Worm (Caenorhabditis elegans) whole organism, L3 larva: ENCODE results near the gene pat-4.

Source experiments
- R02D3.7 ChIP-seq: fragments of 150-350 bp; optimal IDR thresholded peaks from 2 replicates; lab custom pipeline; 2014; ENCODE audit warnings: missing biosample characterization, missing genetic modification characterization
- ZK546.5 ChIP-seq: sonication (generic microtip); optimal IDR thresholded peaks from 2 replicates; lab custom pipeline; 2017; ENCODE audit warnings: missing biosample characterization, missing genetic modification characterization
- ama-1 ChIP-seq: fragments of 150-350 bp; optimal IDR thresholded peaks from 2 replicates; lab custom pipeline; 2018
- ceh-28 ChIP-seq: fragments of 150-350 bp; optimal IDR thresholded peaks from 2 replicates; lab custom pipeline; 2014; ENCODE audit warnings: missing biosample characterization, missing genetic modification reagents, missing genetic modification characterization
- ceh-82 ChIP-seq: fragments of 150-350 bp; optimal IDR thresholded peaks from 2 replicates; lab custom pipeline; 2014; ENCODE audit warnings: missing biosample characterization, missing genetic modification characterization
- ceh-9 ChIP-seq: sonication (generic microtip); optimal IDR thresholded peaks from 2 replicates; lab custom pipeline; 2018; ENCODE audit warnings: missing biosample characterization, missing genetic modification characterization
- egl-27 ChIP-seq: sonication (generic microtip); optimal IDR thresholded peaks from 4 replicates; lab custom pipeline; 2017; ENCODE audit warnings: missing biosample characterization, missing genetic modification reagents, missing genetic modification characterization
- egl-5 ChIP-seq: fragments of 150-350 bp; optimal IDR thresholded peaks from 2 replicates; lab custom pipeline; 2017; ENCODE audit warnings: missing biosample characterization, missing genetic modification reagents, missing genetic modification characterization, inconsistent platforms
- elt-1 ChIP-seq: fragments of 150-350 bp; optimal IDR thresholded peaks from 2 replicates; lab custom pipeline; 2014; ENCODE audit warnings: missing biosample characterization, missing genetic modification characterization
- elt-2 ChIP-seq: sonication (generic microtip); optimal IDR thresholded peaks from 2 replicates; lab custom pipeline; 2016; ENCODE audit warnings: missing genetic modification reagents, mild to moderate bottlenecking, missing genetic modification characterization, missing compliant biosample characterization
- fkh-10 ChIP-seq: sonication (generic microtip); optimal IDR thresholded peaks from 2 replicates; lab custom pipeline; 2017; ENCODE audit warnings: missing biosample characterization, missing genetic modification reagents, missing genetic modification characterization
- fkh-2 ChIP-seq: fragments of 150-350 bp; optimal IDR thresholded peaks from 2 replicates; lab custom pipeline; 2014; ENCODE audit warnings: missing biosample characterization, missing genetic modification reagents, missing genetic modification characterization
- fos-1 ChIP-seq: fragments of 150-350 bp; optimal IDR thresholded peaks from 2 replicates; lab custom pipeline; 2014; ENCODE audit warnings: missing biosample characterization, missing genetic modification characterization
- hmg-11 ChIP-seq: sonication (generic microtip); optimal IDR thresholded peaks from 2 replicates; lab custom pipeline; 2016; ENCODE audit warnings: missing genetic modification characterization, missing compliant biosample characterization
- lin-15B ChIP-seq: fragments of 150-350 bp; optimal IDR thresholded peaks from 2 replicates; lab custom pipeline; 2014; ENCODE audit warnings: missing biosample characterization, missing genetic modification characterization
- lin-39 ChIP-seq: fragments of 150-350 bp; optimal IDR thresholded peaks from 2 replicates; lab custom pipeline; 2018; ENCODE audit warnings: missing biosample characterization, missing genetic modification reagents, missing genetic modification characterization
- lsy-12 ChIP-seq: sonication (generic microtip); optimal IDR thresholded peaks from 2 replicates; lab custom pipeline; 2016; ENCODE audit warnings: mild to moderate bottlenecking, missing genetic modification characterization, missing compliant biosample characterization
- nfya-1 ChIP-seq: sonication (generic microtip); optimal IDR thresholded peaks from 2 replicates; lab custom pipeline; 2017; ENCODE audit warnings: missing genetic modification characterization, mild to moderate bottlenecking, missing compliant biosample characterization, antibody characterized with exemption, moderate library complexity; ENCODE audit not compliant: insufficient read depth
- nhr-12 ChIP-seq: fragments of 150-350 bp; optimal IDR thresholded peaks from 2 replicates; lab custom pipeline; 2014; ENCODE audit warnings: missing biosample characterization, missing genetic modification characterization
- nhr-23 ChIP-seq: fragments of 150-350 bp; optimal IDR thresholded peaks from 2 replicates; lab custom pipeline; 2014; ENCODE audit warnings: missing biosample characterization, missing genetic modification reagents, missing genetic modification characterization
- nhr-237 ChIP-seq: fragments of 150-350 bp; optimal IDR thresholded peaks from 2 replicates; lab custom pipeline; 2014; ENCODE audit warnings: missing biosample characterization, missing genetic modification characterization
- nhr-25 ChIP-seq: sonication (generic microtip); optimal IDR thresholded peaks from 2 replicates; lab custom pipeline; 2017; ENCODE audit warnings: missing biosample characterization, missing genetic modification characterization
- nhr-28 ChIP-seq: fragments of 150-350 bp; optimal IDR thresholded peaks from 2 replicates; lab custom pipeline; 2014; ENCODE audit warnings: missing biosample characterization, missing genetic modification characterization
- nhr-43 ChIP-seq: sonication (generic microtip); optimal IDR thresholded peaks from 2 replicates; lab custom pipeline; 2016; ENCODE audit warnings: mild to moderate bottlenecking, missing genetic modification characterization, missing compliant biosample characterization; ENCODE audit not compliant: poor library complexity, severe bottlenecking
- nhr-67 ChIP-seq: fragments of 150-350 bp; optimal IDR thresholded peaks from 2 replicates; lab custom pipeline; 2014; ENCODE audit warnings: missing biosample characterization, missing genetic modification characterization
- nhr-76 ChIP-seq: fragments of 150-350 bp; sonication (generic microtip); optimal IDR thresholded peaks from 5 replicates; lab custom pipeline; 2014; ENCODE audit warnings: missing biosample characterization, missing genetic modification characterization
- nhr-77 ChIP-seq: fragments of 150-350 bp; optimal IDR thresholded peaks from 2 replicates; lab custom pipeline; 2014; ENCODE audit warnings: missing biosample characterization, missing genetic modification characterization
- pha-4 ChIP-seq: fragments of 150-350 bp; optimal IDR thresholded peaks from 2 replicates; lab custom pipeline; 2014; ENCODE audit warnings: missing biosample characterization, missing genetic modification reagents, missing genetic modification characterization
- pqm-1 ChIP-seq: fragments of 150-350 bp; optimal IDR thresholded peaks from 2 replicates; lab custom pipeline; 2017; ENCODE audit warnings: missing biosample characterization, missing genetic modification characterization, inconsistent platforms
- skn-1 ChIP-seq: fragments of 150-350 bp; optimal IDR thresholded peaks from 2 replicates; lab custom pipeline; 2014; ENCODE audit warnings: missing biosample characterization, missing genetic modification characterization
- snpc-4 ChIP-seq: fragments of 150-350 bp; optimal IDR thresholded peaks from 2 replicates; lab custom pipeline; 2014; ENCODE audit warnings: missing biosample characterization, missing genetic modification characterization
- tbx-2 ChIP-seq: sonication (generic microtip); optimal IDR thresholded peaks from 2 replicates; lab custom pipeline; 2016; ENCODE audit warnings: mild to moderate bottlenecking, missing genetic modification characterization, missing compliant biosample characterization
- unc-39 ChIP-seq: sonication (generic microtip); optimal IDR thresholded peaks from 4 replicates; lab custom pipeline; 2017; ENCODE audit warnings: missing biosample characterization, missing genetic modification characterization
- zag-1 ChIP-seq: fragments of 150-350 bp; optimal IDR thresholded peaks from 2 replicates; lab custom pipeline; 2014; ENCODE audit warnings: missing biosample characterization, missing genetic modification characterization

pat-4 gene

DNA sequence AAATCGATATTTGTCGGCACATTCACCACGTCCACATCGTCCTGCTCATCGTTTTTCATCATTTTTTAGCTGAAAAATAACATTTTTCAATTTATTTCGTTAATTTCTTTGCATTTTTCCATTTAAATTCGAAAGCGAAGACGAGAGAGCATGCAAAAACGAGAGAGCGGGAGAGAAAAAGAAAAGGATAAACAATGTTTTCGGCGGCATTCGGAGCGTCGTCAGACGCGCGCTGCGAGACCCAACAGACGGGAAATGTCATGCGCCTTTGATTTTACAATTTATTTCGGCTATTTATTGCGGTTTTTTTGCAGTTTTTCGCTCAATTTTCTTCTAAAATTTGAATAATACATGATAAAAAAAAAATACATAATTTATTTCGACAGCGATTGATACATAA, 8.3 kb downstream of the pat-4 start, which contains the start of gene attf-3:
Gene attf-3 (minus strand): TSS at position 69 of the 400 bp plus-strand sequence.
- TF ChIP-seq lin-39 (tag; lab: Kevin White, UChicago) = peak; percentile 66
- peak; percentile 21 for TF ChIP-seq ceh-28 (tag; lab: Kevin White, UChicago)
- no peak for TF ChIP-seq fos-1 (tag; lab: Kevin White, UChicago)
- TF ChIP-seq fkh-10 = peak; percentile 21
- no peak for TF ChIP-seq ceh-82 (tag; lab: Kevin White, UChicago)
- peak; percentile 44 for TF ChIP-seq fkh-2
- TF ChIP-seq snpc-4 = peak; percentile 51
- no peak for TF ChIP-seq nhr-77 (tag; lab: Kevin White, UChicago)
- TF ChIP-seq nhr-25 (tag; lab: Kevin White, UChicago) = peak; percentile 17
- peak; percentile 43 for TF ChIP-seq pqm-1 (tag; lab: Kevin White, UChicago)
- no peak for TF ChIP-seq tbx-2 (tag; lab: Kevin White, UChicago)
- no peak for TF ChIP-seq nhr-76 (tag; lab: Kevin White, UChicago)
- TF ChIP-seq pha-4 (tag; lab: Kevin White, UChicago) = peak; percentile 82
- peak; percentile 66 for TF ChIP-seq nhr-23
- TF ChIP-seq nhr-12 (tag; lab: Kevin White, UChicago) = no peak
- no peak for TF ChIP-seq elt-1
- TF ChIP-seq nfya-1 = peak; percentile 82
- TF ChIP-seq lin-15B (tag; lab: Kevin White, UChicago) = peak; percentile 83
- TF ChIP-seq nhr-28 (tag; lab: Kevin White, UChicago) = no peak
- no peak for TF ChIP-seq lsy-12 (tag; lab: Kevin White, UChicago)
- TF ChIP-seq hmg-11 (tag; lab: Kevin White, UChicago) = peak; percentile 87
- TF ChIP-seq elt-2 (tag; lab: Kevin White, UChicago) = peak; percentile 23
- peak; percentile 39 for TF ChIP-seq egl-5 (tag; lab: Kevin White, UChicago)
- TF ChIP-seq R02D3.7 (tag; lab: Kevin White, UChicago) = peak; percentile 64
- TF ChIP-seq zag-1 (tag; lab: Kevin White, UChicago) = no peak
- no peak for TF ChIP-seq nhr-67 (tag; lab: Kevin White, UChicago)
- no peak for TF ChIP-seq egl-27

DNA sequence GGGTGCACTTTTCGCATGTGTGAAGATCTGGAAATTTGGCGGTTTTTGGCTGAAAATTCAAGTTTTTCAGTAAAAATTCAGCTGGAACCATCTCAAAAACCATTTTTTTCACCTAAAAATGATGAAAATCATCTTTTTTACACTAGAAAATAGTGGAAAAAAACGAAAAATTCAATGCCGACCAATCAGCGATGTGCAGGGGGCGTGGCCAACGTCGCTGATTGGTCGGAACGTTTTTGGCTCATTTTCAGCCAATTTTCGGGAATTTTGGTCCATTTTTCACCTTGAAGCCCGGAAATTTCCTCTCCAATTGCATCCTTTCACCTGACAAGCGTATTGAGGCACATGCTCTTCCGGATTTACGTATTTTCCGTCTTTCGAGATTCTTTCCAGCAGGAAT, 10.2 kb downstream of the pat-4 start:
- TF ChIP-seq ceh-28 (tag; lab: Kevin White, UChicago) (no peak), zag-1 (tag; lab: Kevin White, UChicago) (no peak), skn-1 (no peak), ZK546.5 (tag; lab: Kevin White, UChicago) (no peak), nhr-43 (no peak), nfya-1 (peak; percentile 93)

DNA sequence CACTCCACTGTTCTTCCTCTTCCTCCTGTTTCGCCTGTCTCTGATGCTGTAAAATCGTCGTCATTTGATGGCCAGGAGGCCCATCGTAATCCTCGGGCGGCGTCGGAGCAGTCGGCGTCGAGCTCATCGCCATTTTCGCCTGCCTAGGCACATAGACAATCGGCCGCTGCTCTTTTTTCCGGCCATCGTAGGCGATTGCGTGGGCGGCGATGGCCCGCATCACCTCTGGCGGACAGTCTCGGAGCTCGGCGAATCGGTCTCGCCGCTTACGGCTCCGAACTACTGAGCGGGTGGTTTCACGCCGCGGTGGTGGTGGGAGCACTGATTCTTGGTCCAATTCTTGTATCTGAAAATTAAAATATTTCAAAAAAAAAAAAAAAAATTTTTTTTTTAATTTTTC, 22.5 kb downstream of the pat-4 start:
- no peak for TF ChIP-seq unc-39 (tag; lab: Kevin White, UChicago)
- no peak for TF ChIP-seq ceh-9 (tag; lab: Kevin White, UChicago)
- TF ChIP-seq nhr-237 (tag; lab: Kevin White, UChicago) = no peak

DNA sequence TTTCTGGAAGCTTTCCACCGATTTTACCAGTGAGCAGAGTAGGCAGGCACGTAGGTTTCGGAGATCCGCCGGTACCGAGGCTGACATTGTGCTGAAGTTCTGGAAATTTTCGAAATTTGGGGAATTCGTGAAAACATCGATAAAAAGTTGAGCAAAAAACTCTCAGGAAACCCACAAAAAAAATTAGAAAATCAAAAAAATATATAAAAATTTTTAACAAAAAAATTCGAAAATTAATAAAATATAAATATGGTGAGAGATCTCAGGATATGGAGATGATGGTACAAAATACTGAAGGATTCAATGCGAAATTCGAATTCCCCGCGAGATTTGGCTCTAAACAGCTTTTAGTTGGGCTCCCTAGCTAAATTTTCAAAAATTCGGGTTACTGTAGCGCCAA, 25.0 kb downstream of the pat-4 start, which contains the start of gene spt-4:
Gene spt-4 (minus strand): TSS at position 101 of the 400 bp plus-strand sequence.
- TF ChIP-seq snpc-4 (no peak), ceh-9 (tag; lab: Kevin White, UChicago) (no peak), skn-1 (no peak)

ce11 chrIII:67025-67424, 27.6 kb downstream of the pat-4 start:
- peak; percentile 19 for TF ChIP-seq lin-15B (tag; lab: Kevin White, UChicago)
- TF ChIP-seq hmg-11 (tag; lab: Kevin White, UChicago) = peak; percentile 42
- no peak for TF ChIP-seq ceh-9 (tag; lab: Kevin White, UChicago)
- TF ChIP-seq fos-1 (tag; lab: Kevin White, UChicago) = no peak
- peak; percentile 88 for TF ChIP-seq ama-1 (lab: Kevin White, UChicago)
- TF ChIP-seq nfya-1 = peak; percentile 66
- TF ChIP-seq lin-39 (tag; lab: Kevin White, UChicago) = peak; percentile 81
